Fruit fly (Drosophila melanogaster) whole organism, larva: ENCODE measurements around the gene LManII.
A peak's percentile ranks its signal among the peaks of the same experiment; 100 is the strongest.

Experiments used
- noc ChIP-seq: fragments of 200-800 bp; sonication (Bioruptor generic); optimal IDR thresholded peaks from 3 replicates; lab custom pipeline; 2019; ENCODE audit warnings: missing biosample characterization, mild to moderate bottlenecking, missing genetic modification characterization, moderate library complexity

The LManII gene

DNA sequence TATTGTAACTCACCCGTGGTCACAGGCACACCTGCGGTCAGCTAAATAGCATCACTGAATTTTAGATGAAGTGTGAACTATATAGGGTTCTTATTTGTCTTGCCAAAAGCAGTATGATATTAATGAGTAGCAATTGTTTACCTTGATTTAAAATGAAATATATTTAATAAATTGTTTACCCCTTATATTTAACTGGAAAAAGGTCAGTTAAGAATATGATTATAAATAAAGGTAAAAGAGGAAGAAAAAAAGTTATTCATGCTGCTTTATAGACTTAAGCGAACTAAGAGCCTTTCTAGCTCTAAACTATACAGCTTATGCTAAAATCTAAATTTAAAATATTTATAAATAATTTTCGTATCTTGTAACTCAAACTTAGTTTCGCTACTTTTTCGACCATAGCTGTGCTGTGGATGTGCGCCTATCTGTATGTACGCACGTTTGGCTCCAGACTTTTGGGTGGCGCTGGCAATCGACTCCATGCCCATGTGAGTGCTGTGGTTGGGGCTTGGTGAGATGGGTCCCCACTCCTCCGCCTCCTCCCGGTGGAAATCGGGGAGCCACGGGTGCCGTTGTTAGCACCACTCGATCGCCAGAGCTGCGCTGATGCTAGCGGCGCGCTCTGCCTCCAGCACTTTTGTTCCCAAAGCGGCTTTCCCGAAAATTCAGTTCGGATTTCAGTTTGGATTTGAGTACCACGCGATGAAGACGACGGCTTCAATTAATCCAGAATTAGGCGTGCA is 15.2 kb upstream of the LManII start, which contains the start of gene loh:
Gene loh (plus strand): TSS at position 487 of the 743 bp plus-strand sequence.
- TF ChIP-seq noc (tag; lab: Kevin White, UChicago): no peak

DNA sequence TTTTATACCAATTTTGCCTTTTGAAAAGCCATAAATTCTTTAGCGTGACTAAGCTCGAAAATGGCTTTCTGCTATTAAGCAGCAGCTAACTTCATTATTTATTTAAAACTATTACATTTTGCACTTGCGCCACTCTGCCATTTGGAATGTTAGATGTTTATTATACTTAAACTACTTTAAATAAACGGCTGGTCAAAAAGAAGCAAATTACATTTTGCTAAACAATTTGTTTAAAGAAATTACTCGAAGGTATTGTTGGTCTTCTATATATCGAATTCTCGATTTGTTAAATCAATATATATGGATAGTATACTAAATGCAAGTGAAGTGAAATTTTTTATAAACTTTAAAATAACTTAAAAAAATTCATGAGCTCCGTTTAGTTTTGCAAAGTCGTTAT is 5.2 kb upstream of the LManII start, which contains the start of gene ppk10:
Gene ppk10 (minus strand): TSS at position 101 of the 400 bp plus-strand sequence.
- no peak for TF ChIP-seq noc (tag; lab: Kevin White, UChicago)

DNA sequence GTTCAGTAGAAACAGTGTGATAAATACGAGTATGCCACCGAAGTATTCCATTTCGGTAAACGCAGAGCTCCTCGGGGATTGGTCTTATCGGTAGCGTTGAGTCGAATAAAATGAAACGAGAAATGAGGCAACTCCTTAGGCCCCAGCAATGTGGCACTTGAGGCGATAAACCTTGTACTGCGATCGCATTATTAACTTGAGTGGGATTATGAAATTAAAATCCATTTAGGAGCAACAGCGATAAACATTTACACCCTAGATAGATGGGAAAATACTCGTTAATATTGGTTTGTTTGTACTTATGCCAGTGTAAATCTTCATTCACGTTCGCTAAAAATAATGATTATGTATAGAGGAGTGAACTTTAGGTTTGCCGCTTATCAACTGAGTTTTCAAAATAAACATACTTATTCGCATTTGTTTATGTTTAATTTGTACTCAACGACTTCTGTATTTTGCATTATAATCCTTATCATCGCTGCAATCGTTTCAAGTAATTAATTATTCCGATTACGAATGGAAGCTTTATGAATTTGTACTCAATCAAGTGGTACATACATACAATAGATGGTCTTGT is 1.4 kb upstream of the LManII start:
- peak; percentile 56 for TF ChIP-seq noc (tag; lab: Kevin White, UChicago)

DNA sequence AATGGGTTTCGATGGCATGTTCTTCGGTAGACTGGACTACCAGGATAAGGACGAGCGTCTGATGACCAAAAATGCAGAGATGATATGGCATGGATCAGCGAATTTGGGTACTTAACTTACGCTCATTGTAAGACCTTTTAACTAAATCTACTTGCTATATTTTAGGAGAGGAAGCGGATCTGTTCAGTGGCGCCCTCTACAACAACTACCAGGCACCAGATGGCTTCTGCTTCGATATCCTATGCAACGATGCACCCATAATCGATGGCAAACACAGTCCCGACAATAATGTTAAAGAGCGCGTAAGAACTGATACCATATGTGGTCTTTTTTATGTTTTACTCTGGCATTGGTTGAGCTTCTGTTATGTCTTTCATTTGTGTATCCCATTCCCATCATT is 1.5 kb downstream of the LManII start:
- TF ChIP-seq noc (tag; lab: Kevin White, UChicago): no peak

DNA sequence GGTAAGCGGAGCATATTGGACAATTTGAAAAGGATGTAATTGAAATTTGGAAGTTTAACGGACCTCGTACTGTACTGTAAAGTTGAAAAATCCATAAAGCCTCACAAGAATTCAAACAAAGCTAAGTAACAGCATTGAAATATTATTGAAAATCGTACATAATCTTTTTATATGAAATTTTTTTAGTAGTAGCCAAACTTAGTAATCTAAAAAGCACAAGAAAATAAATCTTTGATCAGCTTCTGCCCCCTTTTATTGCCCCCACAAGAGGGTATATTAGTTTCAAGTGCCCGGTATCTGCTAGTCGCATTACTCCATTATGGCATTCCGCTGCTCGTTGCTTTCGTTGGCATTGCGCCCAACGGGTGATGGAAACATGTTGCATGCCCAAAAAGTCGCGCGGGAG is 9.4 kb downstream of the LManII start:
- TF ChIP-seq noc (tag; lab: Kevin White, UChicago): no peak

DNA sequence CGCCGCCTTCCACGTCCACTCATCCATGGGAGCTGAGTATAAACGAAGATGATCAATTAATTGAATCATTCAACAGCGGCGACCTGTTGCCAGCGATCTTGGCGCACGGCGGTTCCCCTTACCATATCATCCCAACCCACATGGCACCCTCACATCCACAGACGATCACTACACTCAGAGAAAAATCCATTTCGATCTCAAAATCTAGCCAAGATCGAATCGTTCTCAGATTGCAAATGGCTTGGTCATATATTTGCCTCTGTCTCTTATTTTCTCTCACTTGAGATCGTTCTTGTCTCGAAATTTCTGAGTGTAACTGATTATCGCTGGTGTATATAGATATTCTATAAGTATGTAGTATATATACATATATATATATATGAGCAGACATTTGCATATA is 10.9 kb downstream of the LManII start:
- TF ChIP-seq noc (tag; lab: Kevin White, UChicago): peak; percentile 66

DNA sequence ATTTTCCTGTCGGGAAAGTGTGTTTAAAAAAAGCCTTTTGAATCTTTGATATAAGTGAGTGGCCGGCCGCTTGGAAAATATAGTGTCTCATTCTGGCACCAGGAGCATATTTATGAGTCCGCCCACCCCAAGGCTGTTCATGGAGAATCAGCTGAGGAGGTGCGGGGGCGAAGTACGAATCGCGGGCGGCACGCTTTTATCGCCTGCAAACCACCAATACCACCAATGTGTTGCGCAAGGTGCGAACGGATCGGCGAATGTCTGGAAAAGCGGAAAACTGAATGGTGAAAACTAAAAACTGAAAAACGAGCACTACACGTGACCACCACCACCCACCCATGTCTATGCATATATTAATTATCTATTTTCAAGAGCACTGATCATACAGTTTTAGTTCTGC is 11.5 kb downstream of the LManII start:
- no peak for TF ChIP-seq noc (tag; lab: Kevin White, UChicago)

DNA sequence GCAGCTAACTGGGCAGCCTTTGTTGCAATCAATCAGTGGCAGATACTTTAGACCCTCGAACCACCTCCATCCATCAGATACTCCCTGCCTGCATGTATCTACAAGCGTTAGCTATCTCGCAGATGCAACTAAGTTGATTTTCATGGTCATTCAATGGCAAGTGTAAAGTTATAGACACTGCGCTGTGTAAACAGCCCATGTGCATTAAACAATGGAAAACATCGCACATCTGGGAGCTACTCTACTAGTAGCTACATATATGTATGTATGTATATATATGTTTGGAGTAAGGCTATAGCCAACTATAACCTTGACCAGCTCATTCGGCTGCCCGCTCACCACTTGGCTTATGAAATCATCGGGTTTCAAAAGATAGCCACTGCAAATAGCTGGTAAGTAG is 12.8 kb downstream of the LManII start:
- TF ChIP-seq noc (tag; lab: Kevin White, UChicago): no peak

DNA sequence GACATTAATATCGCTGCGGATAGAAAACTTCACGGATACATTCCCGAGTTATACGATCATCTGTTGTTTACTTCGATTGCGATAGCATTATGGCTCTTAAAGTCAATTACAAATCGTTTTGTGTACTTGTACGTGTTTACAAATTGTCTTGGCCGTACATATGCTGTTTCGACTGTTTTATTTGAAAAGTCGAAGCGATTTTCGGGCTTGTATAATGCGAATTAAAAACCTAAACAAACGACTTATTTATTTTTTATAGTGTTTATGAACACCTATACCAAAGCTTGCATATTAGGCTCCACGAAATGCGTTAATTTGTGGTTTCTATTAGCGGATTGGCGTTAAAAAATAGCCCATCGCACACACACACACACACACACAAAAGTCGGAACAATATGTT is 14.8 kb downstream of the LManII start:
- TF ChIP-seq noc (tag; lab: Kevin White, UChicago): no peak

DNA sequence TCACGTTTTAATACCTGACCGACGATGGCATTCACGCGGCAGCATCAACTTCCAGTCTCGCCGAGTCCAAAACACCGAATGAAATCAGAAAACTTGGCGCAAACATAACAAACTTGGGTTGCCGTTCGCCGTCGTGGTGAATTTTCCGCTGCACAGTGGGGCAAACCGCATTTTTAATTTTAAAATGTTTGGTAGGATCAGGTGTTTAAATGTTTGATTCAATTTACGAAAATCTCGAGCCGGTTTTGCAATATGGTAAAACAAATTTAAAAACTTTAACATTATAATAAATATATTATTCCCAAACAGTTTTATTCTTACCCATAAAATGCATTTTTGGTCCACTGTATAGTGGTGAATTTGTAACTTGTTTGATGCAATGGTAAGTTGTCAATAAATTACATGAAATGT is 16.8 kb downstream of the LManII start, which contains the start of gene RluA-1:
Gene RluA-1 (minus strand): TSS at position 82 of the 411 bp plus-strand sequence.
- peak; percentile 71 for TF ChIP-seq noc (tag; lab: Kevin White, UChicago)

DNA sequence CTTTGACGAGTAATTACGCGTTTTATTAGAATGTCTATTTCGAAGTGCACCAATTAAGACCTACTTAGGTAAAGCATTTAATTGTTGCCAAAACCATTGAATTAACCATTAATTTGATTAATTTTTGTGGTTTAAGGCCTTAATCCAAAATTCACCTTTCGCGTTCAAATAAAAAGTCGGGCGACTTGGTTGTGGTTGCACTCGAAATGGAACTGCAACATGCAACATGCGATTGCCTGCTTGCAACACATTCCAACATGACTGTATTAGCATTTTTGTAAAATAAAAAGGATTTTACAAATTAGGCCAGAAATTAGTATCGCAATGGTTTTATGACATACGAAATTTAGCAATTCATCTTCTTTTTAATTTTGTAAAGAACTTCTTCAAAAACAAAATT is 17.4 kb downstream of the LManII start:
- TF ChIP-seq noc (tag; lab: Kevin White, UChicago): no peak

DNA sequence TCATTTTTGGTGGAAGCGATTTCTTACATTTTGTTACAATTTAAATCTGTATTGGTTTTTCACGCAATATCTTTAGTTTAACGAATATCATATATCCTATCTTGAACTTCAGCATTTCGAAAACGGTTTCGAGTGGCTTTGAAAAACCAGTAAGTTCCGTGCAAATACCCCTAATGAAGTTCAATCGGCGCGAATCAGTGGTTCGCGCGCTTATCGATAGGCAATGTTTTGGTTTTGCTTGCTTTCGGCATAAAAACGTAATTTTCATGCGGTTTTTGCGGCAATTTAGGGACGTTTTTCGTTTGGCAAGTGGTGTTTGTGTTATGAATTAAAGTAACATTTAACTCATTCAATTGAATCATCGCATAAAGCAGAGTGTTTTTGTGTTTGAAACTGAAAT is 19.4 kb downstream of the LManII start, which contains the start of gene RluA-2:
Gene RluA-2 (plus strand): TSS at position 195 of the 400 bp plus-strand sequence.
- no peak for TF ChIP-seq noc (tag; lab: Kevin White, UChicago)

DNA sequence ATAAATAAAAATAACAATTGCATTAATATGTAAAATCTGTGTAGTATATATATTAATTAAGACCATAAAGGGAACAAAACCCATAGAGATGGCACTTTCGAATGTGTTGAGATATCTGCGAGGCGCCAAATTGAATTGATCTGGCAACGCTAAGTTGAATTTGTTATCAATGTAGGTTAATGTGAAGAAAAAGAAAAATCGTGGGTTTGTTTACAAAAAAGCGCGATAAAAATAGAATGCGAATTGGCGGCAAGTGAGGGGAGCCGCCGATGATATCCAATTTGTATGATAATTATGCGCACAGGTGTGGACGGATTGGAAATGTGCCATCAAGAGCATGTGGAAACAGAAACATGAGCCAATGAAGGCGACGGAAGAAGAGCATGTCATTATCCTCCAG is 22.4 kb downstream of the LManII start:
- no peak for TF ChIP-seq noc (tag; lab: Kevin White, UChicago)

DNA sequence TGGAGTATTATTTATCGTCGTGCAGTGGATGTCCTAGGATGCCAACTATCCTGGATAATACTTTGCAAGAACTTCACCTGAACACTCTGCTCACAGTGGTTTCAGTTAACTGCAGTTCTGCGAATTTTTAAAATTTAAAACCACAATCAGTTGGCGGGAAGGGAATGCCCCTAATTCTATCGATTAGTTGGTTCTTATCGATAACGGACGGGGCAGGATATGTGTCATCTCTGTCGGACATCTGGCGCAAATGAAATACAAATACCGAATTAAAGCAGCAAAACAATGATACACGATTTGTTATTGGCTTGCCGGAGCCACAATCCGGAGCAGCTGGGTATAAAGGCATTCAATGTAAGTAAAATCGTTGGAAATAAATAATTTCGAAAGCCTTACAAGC is 25.6 kb downstream of the LManII start, which contains the start of gene Grip75:
Gene Grip75 (plus strand): TSS at position 223 of the 400 bp plus-strand sequence.
- no peak for TF ChIP-seq noc (tag; lab: Kevin White, UChicago)

DNA sequence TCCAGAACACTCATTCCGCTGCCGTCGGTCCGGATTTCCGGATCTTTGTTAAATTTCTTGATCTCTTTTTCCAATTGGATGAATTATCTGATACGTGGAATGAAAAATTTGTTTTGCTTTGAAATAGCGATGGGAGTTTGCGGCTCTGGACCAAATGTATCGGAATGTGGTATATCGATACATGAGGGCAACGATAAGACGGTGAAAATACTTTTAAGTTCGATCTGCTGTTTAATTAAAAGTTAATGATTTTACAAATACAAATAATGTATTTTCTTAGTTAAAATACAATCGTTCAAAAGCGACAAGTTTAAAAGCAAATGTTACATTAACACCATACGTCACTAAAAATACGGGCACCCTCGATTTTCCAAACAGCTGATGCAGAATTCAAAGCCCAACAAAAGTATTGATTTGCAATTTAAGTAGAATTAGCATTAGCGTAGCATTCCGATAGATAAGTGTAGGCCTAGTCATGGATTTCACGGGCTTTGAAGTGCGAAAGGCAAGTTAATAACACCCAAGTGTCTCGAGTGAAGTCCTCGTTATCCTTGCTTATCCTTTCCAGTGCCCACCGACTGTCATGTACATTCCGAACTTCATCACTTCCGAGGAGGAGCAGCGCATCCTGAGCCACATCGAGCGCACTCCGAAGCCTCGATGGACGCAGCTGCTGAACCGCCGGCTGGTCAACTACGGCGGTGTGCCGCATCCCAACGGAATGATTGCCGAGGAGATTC is 31.2 kb downstream of the LManII start, which contains the start of the genes Cog4 and CG6144:
Gene Cog4 (minus strand): TSS at position 139 of the 740 bp plus-strand sequence.
Gene CG6144 (plus strand): TSS at position 211 of the 740 bp plus-strand sequence.
- no peak for TF ChIP-seq noc (tag; lab: Kevin White, UChicago)

DNA sequence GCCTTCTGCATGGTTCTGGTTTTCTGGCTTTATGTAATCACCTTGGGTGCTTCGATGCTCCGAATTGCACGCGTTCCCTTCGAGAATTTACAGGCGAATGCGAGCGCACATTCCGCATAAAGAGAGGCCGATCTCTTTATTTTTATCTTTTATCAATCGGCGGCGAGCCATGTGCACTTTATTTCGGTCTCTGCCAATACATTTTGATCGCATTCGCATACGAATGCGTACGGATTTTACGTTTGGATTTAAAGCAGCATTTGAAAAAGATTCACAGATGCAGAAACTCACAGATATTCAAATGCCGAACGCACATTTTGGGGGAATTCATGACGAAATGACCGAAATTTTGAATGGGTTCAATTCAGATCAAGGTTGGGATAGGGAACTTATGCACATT is 33.9 kb downstream of the LManII start, which contains the start of gene CG13144:
Gene CG13144 (minus strand): TSS at position 101 of the 400 bp plus-strand sequence.
- no peak for TF ChIP-seq noc (tag; lab: Kevin White, UChicago)
